Worm (Caenorhabditis elegans): ENCODE data around the gene mak-2.

DNA sequence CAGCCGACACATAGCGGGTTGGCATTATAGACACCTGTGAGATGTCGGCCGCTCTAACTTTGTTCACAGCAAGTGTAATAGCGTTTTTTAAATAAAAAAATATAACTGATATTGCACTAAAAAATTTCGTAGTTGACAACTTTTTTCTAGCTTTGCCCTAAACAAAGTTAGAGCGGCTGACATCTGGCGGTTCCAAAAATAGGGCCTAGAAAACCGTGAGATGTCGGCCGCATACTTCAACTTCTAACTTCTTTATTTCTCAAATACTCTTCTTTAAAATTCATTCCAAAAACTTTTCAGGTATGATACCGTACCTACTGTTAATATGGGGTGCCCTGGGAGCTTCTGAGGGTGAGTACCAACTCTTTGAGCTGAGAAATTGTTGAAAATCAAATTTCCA lies 26.5 kb upstream of the mak-2 start, which contains the start of gene Y55F3BR.2:
- TF ChIP-seq snpc-4 (GFP tag; optimal IDR thresholded peaks at IDR 0.05): no peak
- TF ChIP-seq snpc-4 (tag; optimal IDR thresholded peaks at IDR 0.05): no peak
- no peak for TF ChIP-seq Y79H2A.3 (GFP tag; conservative IDR thresholded peaks at IDR 0.05)
- no peak for TF ChIP-seq pha-4 (tag; optimal IDR thresholded peaks at IDR 0.05)
- no peak for TF ChIP-seq B0019.2 (GFP tag; conservative IDR thresholded peaks at IDR 0.05)
- TF ChIP-seq dpl-1 (GFP tag; optimal IDR thresholded peaks at IDR 0.05): no peak
- TF ChIP-seq unc-130 (GFP tag; optimal IDR thresholded peaks at IDR 0.05): no peak
- no peak for TF ChIP-seq F22D6.2 (tag; optimal IDR thresholded peaks at IDR 0.05)
- TF ChIP-seq aptf-2 (GFP tag; conservative IDR thresholded peaks at IDR 0.05): no peak
- TF ChIP-seq madf-6 (GFP tag; IDR thresholded peaks at IDR 0.05): no peak
- no peak for TF ChIP-seq F57A8.1 (GFP tag; optimal IDR thresholded peaks at IDR 0.05)
- no peak for TF ChIP-seq F49E8.2 (tag; optimal IDR thresholded peaks at IDR 0.05; ENCODE audit: insufficient read depth)
- no peak for TF ChIP-seq aptf-3 (GFP tag; IDR thresholded peaks at IDR 0.05)
- no peak for TF ChIP-seq B0336.3 (GFP tag; IDR thresholded peaks at IDR 0.05)
